Fruit fly (Drosophila melanogaster) whole organism, embryonic: ENCODE results near the gene Rtnl1.

ENCODE experiments used
- Antp ChIP-seq: fragments of 200-800 bp; sonication (Bioruptor generic); optimal IDR thresholded peaks from 3 replicates; lab custom pipeline; 2016; ENCODE audit warnings: missing biosample characterization, missing genetic modification characterization
- Atf-2 ChIP-seq: fragments of 200-800 bp; sonication (Bioruptor generic); optimal IDR thresholded peaks from 2 replicates; lab custom pipeline; 2016; ENCODE audit warnings: missing biosample characterization, missing genetic modification characterization
- BtbVII ChIP-seq: fragments of 200-800 bp; sonication (Bioruptor generic); optimal IDR thresholded peaks from 3 replicates; lab custom pipeline; 2017; ENCODE audit warnings: missing biosample characterization, mild to moderate bottlenecking, missing genetic modification characterization
- CG11247 ChIP-seq: fragments of 200-800 bp; sonication (Bioruptor generic); IDR thresholded peaks from 2 replicates; pipeline ENCODE4 v1.3.6; 2022; ENCODE audit warnings: missing biosample characterization, missing genetic modification characterization
- CG14860 ChIP-seq: fragments of 200-800 bp; sonication (Bioruptor generic); IDR thresholded peaks from 3 replicates; pipeline ENCODE4 v1.3.6; 2022; ENCODE audit warnings: missing biosample characterization, missing genetic modification characterization; ENCODE audit not compliant: partially characterized antibody
- CG15269 ChIP-seq: fragments of 200-800 bp; sonication (Bioruptor generic); optimal IDR thresholded peaks from 2 replicates; lab custom pipeline; 2018; ENCODE audit warnings: missing biosample characterization, mild to moderate bottlenecking, missing genetic modification characterization, moderate library complexity
- CG1529 ChIP-seq: fragments of 200-800 bp; sonication (Bioruptor generic); optimal IDR thresholded peaks from 3 replicates; lab custom pipeline; 2018; ENCODE audit warnings: missing biosample characterization, missing genetic modification characterization
- CG15601 ChIP-seq: fragments of 200-800 bp; sonication (Bioruptor generic); optimal IDR thresholded peaks from 3 replicates; lab custom pipeline; 2019; ENCODE audit warnings: missing biosample characterization, mild to moderate bottlenecking, missing genetic modification characterization, moderate library complexity
- CG1602 ChIP-seq: fragments of 200-800 bp; sonication (Bioruptor generic); optimal IDR thresholded peaks from 3 replicates; lab custom pipeline; 2016; ENCODE audit warnings: missing biosample characterization, missing genetic modification characterization
- CG1832 ChIP-seq: fragments of 200-800 bp; sonication (Bioruptor generic); optimal IDR thresholded peaks from 2 replicates; lab custom pipeline; 2017; ENCODE audit warnings: missing biosample characterization, mild to moderate bottlenecking, missing genetic modification characterization, inconsistent platforms
- CG2202 ChIP-seq: fragments of 200-800 bp; sonication (Bioruptor generic); optimal IDR thresholded peaks from 2 replicates; lab custom pipeline; 2018; ENCODE audit warnings: missing biosample characterization, mild to moderate bottlenecking, missing genetic modification characterization
- CG31365 ChIP-seq: fragments of 200-800 bp; sonication (Bioruptor generic); optimal IDR thresholded peaks from 2 replicates; lab custom pipeline; 2018; ENCODE audit warnings: missing biosample characterization, mild to moderate bottlenecking, missing genetic modification characterization
- CG31441 ChIP-seq: fragments of 200-800 bp; sonication (Bioruptor generic); IDR thresholded peaks from 2 replicates; pipeline ENCODE4 v1.3.6; 2022; ENCODE audit warnings: missing biosample characterization, missing genetic modification characterization
- CG3407 ChIP-seq: fragments of 200-800 bp; sonication (Bioruptor generic); optimal IDR thresholded peaks from 2 replicates; lab custom pipeline; 2018; ENCODE audit warnings: missing biosample characterization, mild to moderate bottlenecking, missing genetic modification characterization
- CG3995 ChIP-seq: fragments of 200-800 bp; sonication (Bioruptor generic); optimal IDR thresholded peaks from 3 replicates; lab custom pipeline; 2016; ENCODE audit warnings: missing biosample characterization, missing genetic modification characterization
- CG4404 ChIP-seq: fragments of 200-800 bp; sonication (Bioruptor generic); IDR thresholded peaks from 2 replicates; pipeline ENCODE4 v1.3.6; 2022; ENCODE audit warnings: missing biosample characterization, missing genetic modification characterization
- CG6272 ChIP-seq: fragments of 200-800 bp; sonication (Bioruptor generic); IDR thresholded peaks from 2 replicates; pipeline ENCODE4 v1.3.6; 2022; ENCODE audit warnings: missing biosample characterization, missing genetic modification characterization
- CG7928 ChIP-seq: fragments of 200-800 bp; sonication (Bioruptor generic); optimal IDR thresholded peaks from 2 replicates; lab custom pipeline; 2017; ENCODE audit warnings: missing biosample characterization, mild to moderate bottlenecking, missing genetic modification characterization
- CG7987 ChIP-seq: fragments of 200-800 bp; sonication (Bioruptor generic); optimal IDR thresholded peaks from 2 replicates; lab custom pipeline; 2018; ENCODE audit warnings: missing biosample characterization, mild to moderate bottlenecking, missing genetic modification characterization, moderate library complexity
- CG9609 ChIP-seq: fragments of 200-800 bp; sonication (Bioruptor generic); optimal IDR thresholded peaks from 3 replicates; lab custom pipeline; 2016; ENCODE audit warnings: missing biosample characterization, missing genetic modification characterization
- CG9797 ChIP-seq: fragments of 200-800 bp; sonication (Bioruptor generic); optimal IDR thresholded peaks from 3 replicates; lab custom pipeline; 2018; ENCODE audit warnings: missing biosample characterization, mild to moderate bottlenecking, missing genetic modification characterization
- Dip2 ChIP-seq: fragments of 200-800 bp; sonication (Bioruptor generic); IDR thresholded peaks from 2 replicates; pipeline ENCODE4 v1.3.6; 2022; ENCODE audit warnings: missing biosample characterization, missing genetic modification characterization
- HLH54F ChIP-seq: fragments of 200-800 bp; sonication (Bioruptor generic); optimal IDR thresholded peaks from 3 replicates; lab custom pipeline; 2016; ENCODE audit warnings: missing biosample characterization, missing genetic modification characterization
- Hr3 ChIP-seq: fragments of 200-800 bp; sonication (Bioruptor generic); optimal IDR thresholded peaks from 3 replicates; lab custom pipeline; 2016; ENCODE audit warnings: missing biosample characterization, missing genetic modification characterization
- Lim3 ChIP-seq: fragments of 200-800 bp; sonication (Bioruptor generic); IDR thresholded peaks from 2 replicates; pipeline ENCODE4 v1.3.6; 2022; ENCODE audit warnings: missing biosample characterization, missing genetic modification characterization
- Med ChIP-seq: fragments of 200-800 bp; sonication (Bioruptor generic); peaks from one replicate; lab custom pipeline; 2016; ENCODE audit warnings: missing biosample characterization, missing genetic modification characterization, mild to moderate bottlenecking, inconsistent platforms, moderate library complexity
- Mrtf ChIP-seq: fragments of 200-800 bp; sonication (Bioruptor generic); IDR thresholded peaks from 3 replicates; pipeline ENCODE4 v1.3.6; 2022; ENCODE audit warnings: missing biosample characterization, missing genetic modification characterization
- TFAM ChIP-seq: fragments of 200-800 bp; sonication (Bioruptor generic); optimal IDR thresholded peaks from 2 replicates; lab custom pipeline; 2017; ENCODE audit warnings: missing biosample characterization, missing genetic modification characterization, inconsistent platforms
- bowl ChIP-seq: fragments of 200-800 bp; sonication (Bioruptor generic); IDR thresholded peaks from 2 replicates; pipeline ENCODE4 v1.3.6; 2022; ENCODE audit warnings: missing biosample characterization, missing genetic modification characterization
- br ChIP-seq: fragments of >200 bp; optimal IDR thresholded peaks from 2 replicates; lab custom pipeline; 2017
- cg ChIP-seq: fragments of 200-800 bp; sonication (Bioruptor generic); optimal IDR thresholded peaks from 3 replicates; lab custom pipeline; 2019; ENCODE audit warnings: missing biosample characterization, mild to moderate bottlenecking, missing genetic modification characterization, moderate library complexity
- croc ChIP-seq: fragments of 200-800 bp; sonication (Bioruptor generic); conservative IDR thresholded peaks from 3 replicates; pipeline ENCODE4 v1.3.6; 2022; ENCODE audit warnings: missing biosample characterization, missing genetic modification characterization
- crp ChIP-seq, 2 experiments: fragments of 200-800 bp; sonication (Bioruptor generic); optimal IDR thresholded peaks; 2 replicates in 1 of 2; 3 replicates in 1 of 2; lab custom pipeline; 2017; ENCODE audit warnings: missing biosample characterization in 2 of 2, missing genetic modification characterization in 2 of 2, mild to moderate bottlenecking in 1 of 2, moderate library complexity in 1 of 2
- ems ChIP-seq: fragments of 200-800 bp; sonication (Bioruptor generic); optimal IDR thresholded peaks from 3 replicates; lab custom pipeline; 2016; ENCODE audit warnings: missing biosample characterization, missing genetic modification characterization
- esg ChIP-seq: fragments of 200-800 bp; sonication (Bioruptor generic); conservative IDR thresholded peaks from 2 replicates; pipeline ENCODE4 v1.3.6; 2022; ENCODE audit warnings: missing biosample characterization, missing genetic modification characterization
- exex ChIP-seq: fragments of 200-800 bp; sonication (Bioruptor generic); optimal IDR thresholded peaks from 4 replicates; lab custom pipeline; 2018; ENCODE audit warnings: missing biosample characterization, mild to moderate bottlenecking, missing genetic modification characterization, moderate library complexity
- gfzf ChIP-seq: fragments of 200-800 bp; sonication (Bioruptor generic); optimal IDR thresholded peaks from 2 replicates; lab custom pipeline; 2016; ENCODE audit warnings: missing biosample characterization, mild to moderate bottlenecking, missing genetic modification characterization, moderate library complexity
- knrl ChIP-seq: fragments of 200-800 bp; sonication (Bioruptor generic); IDR thresholded peaks from 3 replicates; pipeline ENCODE4 v1.3.6; 2022; ENCODE audit warnings: missing biosample characterization, missing genetic modification characterization; ENCODE audit not compliant: partially characterized antibody
- lov ChIP-seq, 2 experiments: fragments of 200-800 bp in 1 of 2; fragments of >200 bp in 1 of 2; sonication (Bioruptor generic) in 1 of 2; IDR thresholded peaks in 1 of 2; optimal IDR thresholded peaks in 1 of 2; 2 replicates in 1 of 2; 3 replicates in 1 of 2; pipeline versions ENCODE4 v1.3.6 to Lab custom; 2017 to 2022; ENCODE audit warnings: missing biosample characterization in 1 of 2, missing genetic modification characterization in 1 of 2
- mam ChIP-seq: fragments of 200-800 bp; sonication (Bioruptor generic); optimal IDR thresholded peaks from 3 replicates; lab custom pipeline; 2016; ENCODE audit warnings: missing biosample characterization, missing genetic modification characterization
- nau ChIP-seq: fragments of 200-800 bp; sonication (Bioruptor generic); optimal IDR thresholded peaks from 3 replicates; lab custom pipeline; 2017; ENCODE audit warnings: missing biosample characterization, mild to moderate bottlenecking, missing genetic modification characterization, missing genetic modification reagents
- nmo ChIP-seq: fragments of 200-800 bp; sonication (Bioruptor generic); optimal IDR thresholded peaks from 2 replicates; lab custom pipeline; 2018; ENCODE audit warnings: missing biosample characterization, mild to moderate bottlenecking, missing genetic modification characterization, moderate library complexity
- pfk ChIP-seq: fragments of 200-800 bp; sonication (Bioruptor generic); optimal IDR thresholded peaks from 2 replicates; lab custom pipeline; 2018; ENCODE audit warnings: missing biosample characterization, mild to moderate bottlenecking, missing genetic modification characterization, moderate library complexity
- run ChIP-seq: fragments of 200-800 bp; sonication (Bioruptor generic); optimal IDR thresholded peaks from 3 replicates; lab custom pipeline; 2018; ENCODE audit warnings: missing biosample characterization, mild to moderate bottlenecking, missing genetic modification characterization
- schlank ChIP-seq: fragments of 200-800 bp; sonication (Bioruptor generic); optimal IDR thresholded peaks from 2 replicates; lab custom pipeline; 2018; ENCODE audit warnings: missing biosample characterization, mild to moderate bottlenecking, missing genetic modification characterization
- sna ChIP-seq: fragments of 200-800 bp; sonication (Bioruptor generic); IDR thresholded peaks from 2 replicates; pipeline ENCODE4 v1.3.6; 2022; ENCODE audit warnings: missing biosample characterization, missing genetic modification characterization; ENCODE audit not compliant: partially characterized antibody
- trh ChIP-seq: fragments of 200-800 bp; sonication (Bioruptor generic); optimal IDR thresholded peaks from 2 replicates; lab custom pipeline; 2016; ENCODE audit warnings: missing biosample characterization, missing genetic modification characterization
- vfl ChIP-seq: fragments of 200-800 bp; sonication (Bioruptor generic); optimal IDR thresholded peaks from 2 replicates; lab custom pipeline; 2016; ENCODE audit warnings: missing biosample characterization, missing genetic modification characterization
- vvl ChIP-seq: fragments of 200-800 bp; sonication (Bioruptor generic); IDR thresholded peaks from 2 replicates; pipeline ENCODE4 v1.3.6; 2022; ENCODE audit warnings: missing biosample characterization, missing genetic modification characterization

Rtnl1 gene

dm6 chr2L:4981278-4981966 is 28.1 kb downstream of the Rtnl1 start, which contains the start of the genes CG8892 and CG34126 (continued):
- TF ChIP-seq esg (GFP tag; lab: Robert Waterston, UW) (peak; percentile 97), croc (GFP tag; lab: Robert Waterston, UW) (peak; percentile 98), CG4404 (peak; percentile 99), CG11247 (GFP tag; lab: Robert Waterston, UW) (peak; percentile 96), bowl (GFP tag; lab: Robert Waterston, UW) (peak; percentile 74), sna (GFP tag; lab: Robert Waterston, UW) (no peak), CG15601 (tag; lab: Kevin White, UChicago) (peak; percentile 94), br (lab: Kevin White, UChicago) (no peak), CG3995 (GFP tag; lab: Kevin White, UChicago) (peak; percentile 83), CG31441 (GFP tag; lab: Robert Waterston, UW) (peak; percentile 96), cg (GFP tag; lab: Kevin White, UChicago) (no peak), run (tag; lab: Kevin White, UChicago) (peak; percentile 82), ems (peak; percentile 96), Dip2 (GFP tag; lab: Robert Waterston, UW) (peak; percentile 71), CG9609 (peak; percentile 97), CG31365 (tag; lab: Kevin White, UChicago) (peak; percentile 66), Lim3 (GFP tag; lab: Robert Waterston, UW) (peak; percentile 83), Med (GFP tag; lab: Kevin White, UChicago) (peak; percentile 99), trh (GFP tag; lab: Kevin White, UChicago) (peak; percentile 96), lov (optimal IDR thresholded peaks at IDR 0.05; lab: Kevin White, UChicago) (no peak), lov (GFP tag; IDR thresholded peaks at IDR 0.05; lab: Robert Waterston, UW) (peak; percentile 72; the same call in 2 of the 3 replicates), HLH54F (GFP tag; lab: Kevin White, UChicago) (peak; percentile 98), CG2202 (tag; lab: Kevin White, UChicago) (peak; percentile 91), vfl (GFP tag; lab: Kevin White, UChicago) (peak; percentile 97), CG15269 (tag; lab: Kevin White, UChicago) (peak; percentile 96), knrl (peak; percentile 55), CG1529 (GFP tag; lab: Kevin White, UChicago) (peak; percentile 94), mam (GFP tag; lab: Kevin White, UChicago) (peak; percentile 98), nmo (GFP tag; lab: Kevin White, UChicago) (peak; percentile 98), pfk (peak; percentile 54), schlank (tag; lab: Kevin White, UChicago) (peak; percentile 81), vvl (peak; percentile 96), Hr3 (GFP tag; lab: Kevin White, UChicago) (peak; percentile 99), CG7928 (GFP tag; lab: Kevin White, UChicago) (peak; percentile 77), CG14860 (GFP tag; lab: Robert Waterston, UW) (no peak), CG7987 (GFP tag; lab: Kevin White, UChicago) (peak; percentile 92), TFAM (peak; percentile 89), nau (GFP tag; lab: Kevin White, UChicago) (no peak), CG3407 (peak; percentile 94), Antp (GFP tag; lab: Kevin White, UChicago) (peak; percentile 96), Atf-2 (GFP tag; lab: Kevin White, UChicago) (peak; percentile 94), CG1602 (GFP tag; lab: Kevin White, UChicago) (peak; percentile 99), BtbVII (GFP tag; lab: Kevin White, UChicago) (peak; percentile 97), CG1832 (peak; percentile 3), CG9797 (peak; percentile 65), crp (GFP tag; optimal IDR thresholded peaks at IDR 0.05; lab: Kevin White, UChicago) (peak; percentile 84 to 94), gfzf (peak; percentile 28), Mrtf (GFP tag; lab: Robert Waterston, UW) (peak; percentile 96), CG6272 (GFP tag; lab: Robert Waterston, UW) (peak; percentile 97), exex (tag; lab: Kevin White, UChicago) (peak; percentile 83)
